Fruit fly (Drosophila melanogaster): ENCODE data around the gene ct.

Gene ct

dm6 chrX:7690683-7691082 is 82.5 kb downstream of the ct start:
- TF ChIP-seq pan (optimal IDR thresholded peaks at IDR 0.05) = no peak
- no peak for TF ChIP-seq CG8478 (optimal IDR thresholded peaks at IDR 0.05)
- TF ChIP-seq EcR (GFP tag; optimal IDR thresholded peaks at IDR 0.05) = no peak
- no peak for TF ChIP-seq psq (optimal IDR thresholded peaks at IDR 0.05)
- no peak for TF ChIP-seq usp (GFP tag; optimal IDR thresholded peaks at IDR 0.05)
- no peak for TF ChIP-seq Dll (optimal IDR thresholded peaks at IDR 0.05)

DNA sequence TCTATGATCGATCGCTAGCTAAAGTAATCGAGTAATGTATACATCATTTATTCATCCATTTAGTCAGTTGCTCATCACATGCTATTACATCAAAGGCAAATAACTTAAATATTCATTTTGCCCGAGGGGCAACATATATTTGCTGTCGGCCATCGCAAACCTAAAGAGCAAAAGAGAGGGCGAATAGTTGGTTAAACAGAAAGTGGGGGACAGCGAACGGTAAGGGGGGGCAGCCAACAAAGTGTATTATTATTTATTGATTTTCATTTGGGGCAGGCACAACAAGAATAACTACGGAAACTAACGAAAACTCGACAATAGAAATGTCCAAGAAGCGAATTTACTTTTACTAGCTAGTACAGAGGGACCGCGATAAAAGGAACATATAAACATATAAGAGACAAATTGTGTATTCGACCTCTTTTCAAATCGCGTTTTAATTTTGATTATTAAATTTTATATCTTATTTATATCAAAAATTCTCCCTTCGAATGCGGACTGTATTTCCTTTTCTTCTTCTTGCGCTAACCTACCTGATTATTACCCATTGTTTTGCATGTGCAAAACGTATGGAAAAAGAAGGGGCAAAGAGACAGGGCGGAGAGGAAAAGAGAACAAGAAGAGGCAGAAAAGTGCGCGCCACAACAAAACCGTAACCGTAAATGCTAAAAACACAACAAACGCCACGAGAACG is 83.1 kb downstream of the ct start:
- no peak for TF ChIP-seq psq (optimal IDR thresholded peaks at IDR 0.05)
- no peak for TF ChIP-seq CG8478 (optimal IDR thresholded peaks at IDR 0.05)
- no peak for TF ChIP-seq Dll (optimal IDR thresholded peaks at IDR 0.05)
- no peak for TF ChIP-seq usp (GFP tag; optimal IDR thresholded peaks at IDR 0.05)
- no peak for TF ChIP-seq pan (optimal IDR thresholded peaks at IDR 0.05)
- no peak for TF ChIP-seq EcR (GFP tag; optimal IDR thresholded peaks at IDR 0.05)

- TF ChIP-seq Dll (optimal IDR thresholded peaks at IDR 0.05) (peak; percentile 54), usp (GFP tag; optimal IDR thresholded peaks at IDR 0.05) (no peak)
Measured at dm6 chrX:7691947-7692739, 83.9 kb downstream of the ct start.

DNA sequence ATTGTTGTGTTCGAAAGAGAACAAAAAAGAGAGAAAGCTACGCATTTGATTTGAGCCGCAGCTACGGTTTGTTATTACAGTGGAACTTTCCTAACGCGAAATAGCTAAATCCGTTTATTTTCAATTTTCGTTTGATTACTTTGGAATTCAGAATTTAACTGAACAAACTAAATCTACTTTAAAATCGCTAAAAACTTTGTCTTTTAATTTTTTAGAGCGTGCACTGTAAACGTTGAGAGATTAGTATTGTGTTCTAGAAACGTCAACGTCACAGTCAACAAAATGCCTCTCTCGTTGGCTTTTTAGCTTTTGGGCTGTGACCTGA is 84.5 kb downstream of the ct start:
- no peak for TF ChIP-seq usp (GFP tag; optimal IDR thresholded peaks at IDR 0.05)
- no peak for TF ChIP-seq EcR (GFP tag; optimal IDR thresholded peaks at IDR 0.05)
- TF ChIP-seq CG8478 (optimal IDR thresholded peaks at IDR 0.05) = no peak
- TF ChIP-seq pan (optimal IDR thresholded peaks at IDR 0.05) = no peak

DNA sequence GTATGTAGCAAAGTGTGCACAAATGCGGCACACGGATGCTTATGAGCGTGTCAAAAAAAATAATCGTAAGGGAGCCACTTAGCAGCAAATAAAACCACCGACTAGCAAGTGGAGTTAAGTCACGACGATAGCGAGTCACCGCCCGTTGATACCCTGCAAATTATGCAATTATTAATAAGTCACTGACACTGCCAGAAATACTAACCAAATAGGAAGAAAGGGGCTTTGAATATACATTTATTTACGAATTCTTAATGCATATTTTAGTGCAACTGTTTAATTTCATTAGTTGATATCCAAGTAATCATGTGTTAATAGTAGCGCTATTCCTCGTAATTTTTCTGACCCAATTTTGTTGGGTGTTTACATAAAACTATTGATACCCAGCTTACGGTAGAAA is 85.2 kb downstream of the ct start:
- TF ChIP-seq pan (optimal IDR thresholded peaks at IDR 0.05) = no peak
- no peak for TF ChIP-seq Dll (optimal IDR thresholded peaks at IDR 0.05)
- TF ChIP-seq CG8478 (optimal IDR thresholded peaks at IDR 0.05) = no peak
- no peak for TF ChIP-seq usp (GFP tag; optimal IDR thresholded peaks at IDR 0.05)
- no peak for TF ChIP-seq psq (optimal IDR thresholded peaks at IDR 0.05)
- TF ChIP-seq EcR (GFP tag; optimal IDR thresholded peaks at IDR 0.05) = no peak

DNA sequence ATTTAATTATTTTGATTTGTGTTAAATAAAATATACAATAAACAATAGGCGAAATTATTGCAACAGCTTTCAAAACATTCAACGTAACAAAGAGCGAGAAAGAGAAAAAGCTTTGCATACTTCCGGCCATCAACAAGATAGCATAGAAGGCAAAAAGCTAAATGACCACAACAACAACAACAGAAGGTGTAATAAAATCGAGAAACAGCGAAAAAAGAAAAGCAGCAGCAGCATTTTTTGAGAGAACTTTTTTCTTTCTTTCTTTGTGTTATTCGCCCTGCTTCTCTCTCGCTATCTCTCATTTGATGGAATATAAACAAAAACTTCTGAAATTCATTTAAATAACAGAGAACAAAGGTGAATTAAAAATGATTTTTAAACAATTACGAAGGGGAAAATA is 86.0 kb downstream of the ct start:
- TF ChIP-seq EcR (GFP tag; optimal IDR thresholded peaks at IDR 0.05) (no peak), pan (optimal IDR thresholded peaks at IDR 0.05) (no peak), psq (optimal IDR thresholded peaks at IDR 0.05) (no peak), usp (GFP tag; optimal IDR thresholded peaks at IDR 0.05) (no peak), CG8478 (optimal IDR thresholded peaks at IDR 0.05) (no peak), Dll (optimal IDR thresholded peaks at IDR 0.05) (no peak)

dm6 chrX:7694868-7695267 is 86.6 kb downstream of the ct start:
- TF ChIP-seq EcR (GFP tag; optimal IDR thresholded peaks at IDR 0.05) (no peak), psq (optimal IDR thresholded peaks at IDR 0.05) (no peak), Dll (optimal IDR thresholded peaks at IDR 0.05) (peak; percentile 75), CG8478 (optimal IDR thresholded peaks at IDR 0.05) (no peak)

- TF ChIP-seq usp (GFP tag; optimal IDR thresholded peaks at IDR 0.05) (no peak), pan (optimal IDR thresholded peaks at IDR 0.05) (no peak), EcR (GFP tag; optimal IDR thresholded peaks at IDR 0.05) (no peak), Dll (optimal IDR thresholded peaks at IDR 0.05) (no peak), CG8478 (optimal IDR thresholded peaks at IDR 0.05) (no peak)
Measured at dm6 chrX:7695391-7696053, 87.3 kb downstream of the ct start.

- TF ChIP-seq CG8478 (optimal IDR thresholded peaks at IDR 0.05) = no peak
- no peak for TF ChIP-seq psq (optimal IDR thresholded peaks at IDR 0.05)
- TF ChIP-seq usp (GFP tag; optimal IDR thresholded peaks at IDR 0.05) = no peak
- no peak for TF ChIP-seq pan (optimal IDR thresholded peaks at IDR 0.05)
- TF ChIP-seq EcR (GFP tag; optimal IDR thresholded peaks at IDR 0.05) = no peak
- TF ChIP-seq Dll (optimal IDR thresholded peaks at IDR 0.05) = no peak
Measured at dm6 chrX:7696165-7696564, 87.9 kb downstream of the ct start.

- TF ChIP-seq Dll (optimal IDR thresholded peaks at IDR 0.05) = peak; percentile 97
- TF ChIP-seq psq (optimal IDR thresholded peaks at IDR 0.05) = no peak
Measured at dm6 chrX:7696711-7697654, 88.8 kb downstream of the ct start.

dm6 chrX:7698000-7698896 is 90.0 kb downstream of the ct start:
- TF ChIP-seq CG8478 (optimal IDR thresholded peaks at IDR 0.05) (no peak), EcR (GFP tag; optimal IDR thresholded peaks at IDR 0.05) (no peak), usp (GFP tag; optimal IDR thresholded peaks at IDR 0.05) (no peak), Dll (optimal IDR thresholded peaks at IDR 0.05) (no peak), pan (optimal IDR thresholded peaks at IDR 0.05) (no peak), psq (optimal IDR thresholded peaks at IDR 0.05) (no peak)
